3 fruit fly cellular contexts compared by ENCODE assay signal in genomic region chr2L:7277562-7278255, dm6.
TF ChIP-seq lines count a peak whose summit lies in the region.

No protein-coding gene starts in this region.

- TF ChIP-seq CTCF in whole organism, embryonic (GFP tag; optimal IDR thresholded peaks at IDR 0.05; lab: Kevin White, UChicago), result no peak

TF ChIP-seq in whole organism, embryonic, 481 proteins besides CTCF, POLR2A, EP300 and RAD21 (continues in another document):
- TF ChIP-seq CG33557 (GFP tag; optimal IDR thresholded peaks at IDR 0.05; lab: Kevin White, UChicago) (peak; percentile 3), Xrp1 (GFP tag; IDR thresholded peaks at IDR 0.05; lab: Robert Waterston, UW) (peak; percentile 23; the same call in 1 of the 2 replicates), CG10462 (GFP tag; optimal IDR thresholded peaks at IDR 0.05; lab: Kevin White, UChicago) (no peak), CG31441 (GFP tag; IDR thresholded peaks at IDR 0.05; lab: Robert Waterston, UW) (peak; percentile 22; the same call in 1 of the 2 replicates), CG34376 (GFP tag; optimal IDR thresholded peaks at IDR 0.05; lab: Kevin White, UChicago) (no peak), CG18262 (tag; optimal IDR thresholded peaks at IDR 0.05; lab: Kevin White, UChicago) (peak; percentile 41), CG42726 (GFP tag; IDR thresholded peaks at IDR 0.05; lab: Robert Waterston, UW; ENCODE audit: partially characterized antibody) (no peak), cato (GFP tag; optimal IDR thresholded peaks at IDR 0.05; lab: Kevin White, UChicago; ENCODE audit: borderline replicate concordance) (no peak), lola (GFP tag; optimal IDR thresholded peaks at IDR 0.05; lab: Kevin White, UChicago) (peak in 1 of 3 experiments; percentile 35), CG17361 (GFP tag; IDR thresholded peaks at IDR 0.05; lab: Robert Waterston, UW) (0 out of 3 replicates have a peak, but pooled peaks have one; percentile 30), Dad (GFP tag; optimal IDR thresholded peaks at IDR 0.05; lab: Kevin White, UChicago) (no peak), prd (optimal IDR thresholded peaks at IDR 0.05; lab: Kevin White, UChicago) (no peak), prd (GFP tag; IDR thresholded peaks at IDR 0.05; lab: Robert Waterston, UW) (peak; percentile 57; the same call in 1 of the 3 replicates), CG15601 (tag; optimal IDR thresholded peaks at IDR 0.05; lab: Kevin White, UChicago) (peak; percentile 53), Max (GFP tag; optimal IDR thresholded peaks at IDR 0.05; lab: Kevin White, UChicago) (no peak), trem (tag; optimal IDR thresholded peaks at IDR 0.05; lab: Kevin White, UChicago) (peak; percentile 5), CG2712 (tag; optimal IDR thresholded peaks at IDR 0.05; lab: Kevin White, UChicago) (peak; percentile 23), peb (GFP tag; IDR thresholded peaks at IDR 0.05; lab: Robert Waterston, UW) (no peak), CG13894 (tag; optimal IDR thresholded peaks at IDR 0.05; lab: Kevin White, UChicago) (no peak), Antp (GFP tag; optimal IDR thresholded peaks at IDR 0.05; lab: Kevin White, UChicago) (peak; percentile 3), dm (GFP tag; optimal IDR thresholded peaks at IDR 0.05; lab: Kevin White, UChicago) (no peak), bsh (GFP tag; optimal IDR thresholded peaks at IDR 0.05; lab: Kevin White, UChicago) (no peak), Med (GFP tag; lab: Kevin White, UChicago) (peak; percentile 16), salm (tag; optimal IDR thresholded peaks at IDR 0.05; lab: Kevin White, UChicago) (no peak), CG10979 (tag; optimal IDR thresholded peaks at IDR 0.05; lab: Kevin White, UChicago) (peak; percentile 46), kay (GFP tag; optimal IDR thresholded peaks at IDR 0.05; lab: Kevin White, UChicago) (no peak), tio (GFP tag; optimal IDR thresholded peaks at IDR 0.05; lab: Kevin White, UChicago) (peak; percentile 5), tll (GFP tag; optimal IDR thresholded peaks at IDR 0.05; lab: Kevin White, UChicago) (peak in 1 of 2 experiments; percentile 35), CG3281 (GFP tag; optimal IDR thresholded peaks at IDR 0.05; lab: Kevin White, UChicago) (no peak), CG15696 (tag; optimal IDR thresholded peaks at IDR 0.05; lab: Kevin White, UChicago) (peak; percentile 54)

TF ChIP-seq in whole organism, prepupa, 60 proteins besides CTCF, POLR2A, EP300 and RAD21:
- TF ChIP-seq CG8119 (GFP tag; IDR thresholded peaks at IDR 0.05; lab: Robert Waterston, UW), result peak; percentile 25; the same call in 1 of the 3 replicates
- peak; percentile 75 for TF ChIP-seq Eip78C (GFP tag; lab: Kevin White, UChicago)
- TF ChIP-seq esn (GFP tag; optimal IDR thresholded peaks at IDR 0.05; lab: Kevin White, UChicago), result no peak
- TF ChIP-seq Ets96B (tag; optimal IDR thresholded peaks at IDR 0.05; lab: Kevin White, UChicago), result no peak
- peak; percentile 17 for TF ChIP-seq fkh (GFP tag; optimal IDR thresholded peaks at IDR 0.05; lab: Kevin White, UChicago)
- no peak for TF ChIP-seq OdsH (GFP tag; optimal IDR thresholded peaks at IDR 0.05; lab: Kevin White, UChicago)
- TF ChIP-seq CG16779 (tag; optimal IDR thresholded peaks at IDR 0.05; lab: Kevin White, UChicago), result no peak
- peak; percentile 62 for TF ChIP-seq CG32006 (GFP tag; optimal IDR thresholded peaks at IDR 0.05; lab: Kevin White, UChicago)
- TF ChIP-seq Sox14 (GFP tag; optimal IDR thresholded peaks at IDR 0.05; lab: Kevin White, UChicago), result no peak
- TF ChIP-seq CG4318 (GFP tag; optimal IDR thresholded peaks at IDR 0.05; lab: Kevin White, UChicago), result peak; percentile 45
- no peak for TF ChIP-seq eg (GFP tag; IDR thresholded peaks at IDR 0.05; lab: Robert Waterston, UW)
- TF ChIP-seq CG11762 (GFP tag; optimal IDR thresholded peaks at IDR 0.05; lab: Kevin White, UChicago; ENCODE audit: insufficient read depth), result peak; percentile 5
- TF ChIP-seq CG6276 (GFP tag; optimal IDR thresholded peaks at IDR 0.05; lab: Kevin White, UChicago), result peak; percentile 13
- no peak for TF ChIP-seq fd85E (GFP tag; optimal IDR thresholded peaks at IDR 0.05; lab: Kevin White, UChicago)
- peak; percentile 45 for TF ChIP-seq Hr4 (GFP tag; optimal IDR thresholded peaks at IDR 0.05; lab: Kevin White, UChicago)

TF ChIP-seq in whole organism, pupa, 21 proteins besides CTCF, POLR2A, EP300 and RAD21:
- TF ChIP-seq Ets98B (GFP tag; IDR thresholded peaks at IDR 0.05; lab: Robert Waterston, UW) (0 out of 2 replicates have a peak, but pooled peaks have one; percentile 7), CG34367 (tag; optimal IDR thresholded peaks at IDR 0.05; lab: Kevin White, UChicago) (no peak), CG8301 (tag; optimal IDR thresholded peaks at IDR 0.05; lab: Kevin White, UChicago) (peak; percentile 41), CG14655 (GFP tag; optimal IDR thresholded peaks at IDR 0.05; lab: Kevin White, UChicago) (peak; percentile 45), fd96Ca (GFP tag; IDR thresholded peaks at IDR 0.05; lab: Robert Waterston, UW) (no peak), CG15710 (tag; optimal IDR thresholded peaks at IDR 0.05; lab: Kevin White, UChicago) (no peak), CG13204 (GFP tag; optimal IDR thresholded peaks at IDR 0.05; lab: Kevin White, UChicago) (no peak), CG12605 (GFP tag; IDR thresholded peaks at IDR 0.05; lab: Robert Waterston, UW) (no peak), CG17806 (tag; optimal IDR thresholded peaks at IDR 0.05; lab: Kevin White, UChicago) (no peak)
